Fruit fly (Drosophila melanogaster) whole organism, embryonic: ENCODE data around the gene CG15043.
A peak's percentile ranks its signal among the peaks of the same experiment; 100 is the strongest.

Source experiments
- Bdp1 ChIP-seq: fragments of 200-800 bp; sonication (Bioruptor generic); optimal IDR thresholded peaks from 3 replicates; lab custom pipeline; 2016; ENCODE audit warnings: missing biosample characterization, missing genetic modification characterization
- CG10462 ChIP-seq: fragments of 200-800 bp; sonication (Bioruptor generic); optimal IDR thresholded peaks from 2 replicates; lab custom pipeline; 2016; ENCODE audit warnings: missing biosample characterization, missing genetic modification characterization
- CG11696 ChIP-seq: fragments of 200-800 bp; sonication (Bioruptor generic); IDR thresholded peaks from 2 replicates; pipeline ENCODE4 v1.3.6; 2022; ENCODE audit warnings: missing biosample characterization, missing genetic modification characterization
- CG11723 ChIP-seq: fragments of 200-800 bp; sonication (Bioruptor generic); optimal IDR thresholded peaks from 2 replicates; lab custom pipeline; 2017; ENCODE audit warnings: missing biosample characterization, mild to moderate bottlenecking, missing genetic modification characterization
- CG12104 ChIP-seq: fragments of 200-800 bp; sonication (Bioruptor generic); optimal IDR thresholded peaks from 3 replicates; lab custom pipeline; 2016; ENCODE audit warnings: missing biosample characterization, missing genetic modification characterization
- CG12219 ChIP-seq: fragments of 200-800 bp; sonication (Bioruptor generic); optimal IDR thresholded peaks from 3 replicates; lab custom pipeline; 2018; ENCODE audit warnings: missing biosample characterization, mild to moderate bottlenecking, missing genetic modification characterization
- CG13287 ChIP-seq: fragments of 200-800 bp; sonication (Bioruptor generic); IDR thresholded peaks from 2 replicates; pipeline ENCODE4 v1.3.6; 2022; ENCODE audit warnings: missing biosample characterization, missing genetic modification characterization; ENCODE audit not compliant: partially characterized antibody
- CG15479 ChIP-seq: fragments of 200-800 bp; sonication (Bioruptor generic); optimal IDR thresholded peaks from 3 replicates; lab custom pipeline; 2019; ENCODE audit warnings: missing biosample characterization, mild to moderate bottlenecking, missing genetic modification characterization, moderate library complexity
- CG16863 ChIP-seq: fragments of 200-800 bp; sonication (Bioruptor generic); optimal IDR thresholded peaks from 3 replicates; lab custom pipeline; 2016; ENCODE audit warnings: missing biosample characterization, missing genetic modification characterization
- CG17385 ChIP-seq: fragments of 200-800 bp; sonication (Bioruptor generic); optimal IDR thresholded peaks from 3 replicates; lab custom pipeline; 2018; ENCODE audit warnings: missing biosample characterization, mild to moderate bottlenecking, missing genetic modification characterization
- CG18262 ChIP-seq: fragments of 200-800 bp; optimal IDR thresholded peaks from 3 replicates; lab custom pipeline; 2019; ENCODE audit warnings: missing biosample characterization, mild to moderate bottlenecking, missing genetic modification characterization, moderate library complexity
- CG2129 ChIP-seq: fragments of 200-800 bp; sonication (Bioruptor generic); IDR thresholded peaks from 2 replicates; pipeline ENCODE4 v1.3.6; 2022; ENCODE audit warnings: missing biosample characterization, missing genetic modification characterization; ENCODE audit not compliant: partially characterized antibody
- CG3065 ChIP-seq: fragments of 200-800 bp; sonication (Bioruptor generic); optimal IDR thresholded peaks from 2 replicates; lab custom pipeline; 2016; ENCODE audit warnings: missing biosample characterization, missing genetic modification characterization
- CG33213 ChIP-seq: fragments of 200-800 bp; sonication (Bioruptor generic); optimal IDR thresholded peaks from 3 replicates; lab custom pipeline; 2016; ENCODE audit warnings: missing biosample characterization, missing genetic modification characterization
- CG3838 ChIP-seq: fragments of 200-800 bp; sonication (Bioruptor generic); optimal IDR thresholded peaks from 3 replicates; lab custom pipeline; 2016; ENCODE audit warnings: missing biosample characterization, missing genetic modification characterization
- CG4730 ChIP-seq: fragments of 200-800 bp; sonication (Bioruptor generic); IDR thresholded peaks from 2 replicates; pipeline ENCODE4 v1.3.6; 2022; ENCODE audit warnings: missing biosample characterization, missing genetic modification characterization
- CG6254 ChIP-seq: fragments of 200-800 bp; sonication (Bioruptor generic); optimal IDR thresholded peaks from 3 replicates; lab custom pipeline; 2017; ENCODE audit warnings: mild to moderate bottlenecking, missing biosample characterization, missing genetic modification reagents, missing genetic modification characterization
- CG7786 ChIP-seq: fragments of 200-800 bp; sonication (Bioruptor generic); optimal IDR thresholded peaks from 2 replicates; lab custom pipeline; 2016; ENCODE audit warnings: missing biosample characterization, missing genetic modification characterization
- CG9215 ChIP-seq: fragments of 200-800 bp; sonication (Bioruptor generic); IDR thresholded peaks from 2 replicates; pipeline ENCODE4 v1.3.6; 2022; ENCODE audit warnings: missing biosample characterization, missing genetic modification characterization
- CG9437 ChIP-seq: fragments of 200-800 bp; sonication (Bioruptor generic); optimal IDR thresholded peaks from 2 replicates; lab custom pipeline; 2018; ENCODE audit warnings: missing biosample characterization, mild to moderate bottlenecking, missing genetic modification characterization
- Chrac-16 ChIP-seq: fragments of 200-800 bp; sonication (Bioruptor generic); optimal IDR thresholded peaks from 3 replicates; lab custom pipeline; 2016; ENCODE audit warnings: missing biosample characterization, missing genetic modification characterization
- D ChIP-seq, 2 experiments: fragments of 200-800 bp in 1 of 2; fragments of >200 bp in 1 of 2; sonication (Bioruptor generic) in 1 of 2; optimal IDR thresholded peaks; 2 replicates in 1 of 2; 3 replicates in 1 of 2; lab custom pipeline; 2017; ENCODE audit warnings: mild to moderate bottlenecking in 1 of 2, missing biosample characterization in 1 of 2, missing genetic modification characterization in 1 of 2, missing genetic modification reagents in 1 of 2
- Dfd ChIP-seq, 2 experiments: fragments of >200 bp; optimal IDR thresholded peaks; 2 replicates each; lab custom pipeline; 2017; ENCODE audit warnings: missing biosample characterization in 2 of 2, missing genetic modification characterization in 2 of 2
- E2f2 ChIP-seq: fragments of 200-800 bp; sonication (Bioruptor generic); IDR thresholded peaks from 2 replicates; pipeline ENCODE4 v1.3.6; 2022; ENCODE audit warnings: missing biosample characterization, missing genetic modification characterization
- ERR ChIP-seq: fragments of 200-800 bp; sonication (Bioruptor generic); optimal IDR thresholded peaks from 2 replicates; lab custom pipeline; 2016; ENCODE audit warnings: missing biosample characterization, missing genetic modification characterization
- Hmr ChIP-seq: fragments of 200-800 bp; sonication (Bioruptor generic); optimal IDR thresholded peaks from 3 replicates; lab custom pipeline; 2017; ENCODE audit warnings: mild to moderate bottlenecking, missing biosample characterization, missing genetic modification reagents, missing genetic modification characterization
- Jarid2 ChIP-seq: fragments of 200-800 bp; sonication (Bioruptor generic); optimal IDR thresholded peaks from 3 replicates; lab custom pipeline; 2017; ENCODE audit warnings: mild to moderate bottlenecking, missing biosample characterization, missing genetic modification reagents, missing genetic modification characterization
- Mad ChIP-seq: fragments of 200-800 bp; sonication (Bioruptor generic); optimal IDR thresholded peaks from 2 replicates; lab custom pipeline; 2016; ENCODE audit warnings: missing biosample characterization, missing genetic modification characterization
- NfI ChIP-seq: fragments of 200-800 bp; sonication (Bioruptor generic); optimal IDR thresholded peaks from 3 replicates; lab custom pipeline; 2018; ENCODE audit warnings: missing biosample characterization, mild to moderate bottlenecking, missing genetic modification characterization, moderate library complexity
- Pdp1 ChIP-seq, 2 experiments: fragments of 200-800 bp; sonication (Bioruptor generic); optimal IDR thresholded peaks; 3 replicates each; lab custom pipeline; 2016; ENCODE audit warnings: missing biosample characterization in 2 of 2, missing genetic modification characterization in 2 of 2, mild to moderate bottlenecking in 1 of 2, moderate library complexity in 1 of 2
- Rfx ChIP-seq: fragments of 200-800 bp; sonication (Bioruptor generic); IDR thresholded peaks from 2 replicates; pipeline ENCODE4 v1.3.6; 2022; ENCODE audit warnings: missing biosample characterization, missing genetic modification characterization
- Sin3A ChIP-seq: fragments of >200 bp; optimal IDR thresholded peaks from 2 replicates; lab custom pipeline; 2018
- Tbp ChIP-seq: fragments of >200 bp; optimal IDR thresholded peaks from 2 replicates; lab custom pipeline; 2018; ENCODE audit warnings: missing biosample characterization, missing genetic modification characterization
- Vsx1 ChIP-seq: fragments of 200-800 bp; sonication (Bioruptor generic); optimal IDR thresholded peaks from 2 replicates; lab custom pipeline; 2017; ENCODE audit warnings: missing biosample characterization, mild to moderate bottlenecking, missing genetic modification characterization, missing genetic modification reagents
- ash1 ChIP-seq: fragments of 200-800 bp; sonication (Bioruptor generic); optimal IDR thresholded peaks from 2 replicates; lab custom pipeline; 2018; ENCODE audit warnings: missing biosample characterization, mild to moderate bottlenecking, missing genetic modification characterization
- bbx ChIP-seq: fragments of 200-800 bp; sonication (Bioruptor generic); IDR thresholded peaks from 2 replicates; pipeline ENCODE4 v1.3.6; 2022; ENCODE audit warnings: missing biosample characterization, missing genetic modification characterization; ENCODE audit not compliant: partially characterized antibody
- bowl ChIP-seq: fragments of 200-800 bp; sonication (Bioruptor generic); IDR thresholded peaks from 2 replicates; pipeline ENCODE4 v1.3.6; 2022; ENCODE audit warnings: missing biosample characterization, missing genetic modification characterization
- chif ChIP-seq, 2 experiments: fragments of 200-800 bp; sonication (Bioruptor generic); optimal IDR thresholded peaks; 3 replicates each; lab custom pipeline; 2016; ENCODE audit warnings: missing biosample characterization in 2 of 2, missing genetic modification characterization in 2 of 2
- da ChIP-seq: fragments of 200-800 bp; sonication (Bioruptor generic); optimal IDR thresholded peaks from 2 replicates; lab custom pipeline; 2016; ENCODE audit warnings: missing biosample characterization, missing genetic modification characterization
- exex ChIP-seq: fragments of 200-800 bp; sonication (Bioruptor generic); optimal IDR thresholded peaks from 4 replicates; lab custom pipeline; 2018; ENCODE audit warnings: missing biosample characterization, mild to moderate bottlenecking, missing genetic modification characterization, moderate library complexity
- fd96Cb ChIP-seq: fragments of 200-800 bp; sonication (Bioruptor generic); optimal IDR thresholded peaks from 2 replicates; lab custom pipeline; 2018; ENCODE audit warnings: missing biosample characterization, mild to moderate bottlenecking, missing genetic modification characterization, moderate library complexity
- gce ChIP-seq: fragments of 200-800 bp; sonication (Bioruptor generic); IDR thresholded peaks from 3 replicates; pipeline ENCODE4 v1.3.6; 2022; ENCODE audit warnings: missing biosample characterization, missing genetic modification characterization
- her ChIP-seq: fragments of 200-800 bp; sonication (Bioruptor generic); optimal IDR thresholded peaks from 2 replicates; lab custom pipeline; 2016; ENCODE audit warnings: missing biosample characterization, missing genetic modification characterization
- kni ChIP-seq: fragments of 200-800 bp; sonication (Bioruptor generic); optimal IDR thresholded peaks from 3 replicates; lab custom pipeline; 2017; ENCODE audit warnings: mild to moderate bottlenecking, missing biosample characterization, missing genetic modification reagents, missing genetic modification characterization
- pho ChIP-seq: fragments of 200-800 bp; sonication (Bioruptor generic); optimal IDR thresholded peaks from 2 replicates; lab custom pipeline; 2016; ENCODE audit warnings: missing biosample characterization, missing genetic modification characterization
- scrt ChIP-seq: fragments of 200-800 bp; sonication (Bioruptor generic); optimal IDR thresholded peaks from 2 replicates; lab custom pipeline; 2018; ENCODE audit warnings: missing biosample characterization, mild to moderate bottlenecking, missing genetic modification characterization, moderate library complexity
- tgo ChIP-seq: fragments of 200-800 bp; sonication (Bioruptor generic); IDR thresholded peaks from 3 replicates; pipeline ENCODE4 v1.3.6; 2022; ENCODE audit warnings: missing biosample characterization, missing genetic modification characterization
- tio ChIP-seq: fragments of 200-800 bp; sonication (Bioruptor generic); optimal IDR thresholded peaks from 2 replicates; lab custom pipeline; 2017; ENCODE audit warnings: missing biosample characterization, missing genetic modification characterization, inconsistent platforms
- tup ChIP-seq: fragments of 200-800 bp; sonication (Bioruptor generic); optimal IDR thresholded peaks from 2 replicates; lab custom pipeline; 2016; ENCODE audit warnings: missing biosample characterization, mild to moderate bottlenecking, missing genetic modification characterization, moderate library complexity
- tx ChIP-seq: fragments of 200-800 bp; sonication (Bioruptor generic); optimal IDR thresholded peaks from 2 replicates; lab custom pipeline; 2016; ENCODE audit warnings: missing biosample characterization, missing genetic modification characterization
- unpg ChIP-seq: fragments of 200-800 bp; sonication (Bioruptor generic); optimal IDR thresholded peaks from 3 replicates; lab custom pipeline; 2018; ENCODE audit warnings: missing biosample characterization, mild to moderate bottlenecking, missing genetic modification characterization, moderate library complexity
- wek ChIP-seq: fragments of 200-800 bp; sonication (Bioruptor generic); optimal IDR thresholded peaks from 3 replicates; lab custom pipeline; 2018; ENCODE audit warnings: missing biosample characterization, mild to moderate bottlenecking, missing genetic modification characterization, moderate library complexity

The CG15043 gene

dm6 chrX:18533308-18533707, 39.3 kb upstream of the CG15043 start (continued):
- TF ChIP-seq CG12104 (GFP tag; lab: Kevin White, UChicago) (no peak), CG9215 (GFP tag; lab: Robert Waterston, UW) (no peak), CG18262 (tag; lab: Kevin White, UChicago) (peak; percentile 55), CG12219 (GFP tag; lab: Kevin White, UChicago) (no peak), tgo (GFP tag; lab: Robert Waterston, UW) (no peak), bbx (no peak), scrt (GFP tag; lab: Kevin White, UChicago) (no peak), kni (GFP tag; lab: Kevin White, UChicago) (no peak), CG4730 (no peak), Rfx (GFP tag; lab: Robert Waterston, UW) (no peak), CG13287 (GFP tag; lab: Robert Waterston, UW) (no peak), NfI (GFP tag; lab: Kevin White, UChicago) (no peak), Sin3A (lab: Kevin White, UChicago) (no peak), Dfd (GFP tag; optimal IDR thresholded peaks at IDR 0.05; lab: Kevin White, UChicago) (no peak), gce (GFP tag; lab: Robert Waterston, UW) (no peak), Jarid2 (GFP tag; lab: Kevin White, UChicago) (no peak), chif (GFP tag; optimal IDR thresholded peaks at IDR 0.05; lab: Kevin White, UChicago) (no peak), tx (GFP tag; lab: Kevin White, UChicago) (no peak), ERR (GFP tag; lab: Kevin White, UChicago) (no peak), D (optimal IDR thresholded peaks at IDR 0.05; lab: Kevin White, UChicago) (no peak), D (GFP tag; optimal IDR thresholded peaks at IDR 0.05; lab: Kevin White, UChicago) (no peak), CG16863 (no peak), Hmr (peak; percentile 12), CG2129 (GFP tag; lab: Robert Waterston, UW) (no peak), ash1 (GFP tag; lab: Kevin White, UChicago) (no peak), wek (no peak), tio (GFP tag; lab: Kevin White, UChicago) (no peak), Tbp (GFP tag; lab: Kevin White, UChicago) (no peak), fd96Cb (tag; lab: Kevin White, UChicago) (peak; percentile 33), bowl (no peak), CG7786 (GFP tag; lab: Kevin White, UChicago) (no peak), Pdp1 (GFP tag; optimal IDR thresholded peaks at IDR 0.05; lab: Kevin White, UChicago) (peak in 1 of 2 experiments; percentile 59), CG11723 (GFP tag; lab: Kevin White, UChicago) (no peak), CG15479 (GFP tag; lab: Kevin White, UChicago) (no peak), CG3838 (GFP tag; lab: Kevin White, UChicago) (no peak), CG33213 (GFP tag; lab: Kevin White, UChicago) (no peak), CG10462 (GFP tag; lab: Kevin White, UChicago) (no peak), CG6254 (GFP tag; lab: Kevin White, UChicago) (no peak), Bdp1 (GFP tag; lab: Kevin White, UChicago) (no peak), Mad (no peak), tup (GFP tag; lab: Kevin White, UChicago) (no peak), da (GFP tag; lab: Kevin White, UChicago) (no peak), Vsx1 (GFP tag; lab: Kevin White, UChicago) (no peak), CG9437 (GFP tag; lab: Kevin White, UChicago) (peak; percentile 15), E2f2 (GFP tag; lab: Robert Waterston, UW) (no peak), exex (tag; lab: Kevin White, UChicago) (no peak), CG11696 (GFP tag; lab: Robert Waterston, UW) (no peak), her (GFP tag; lab: Kevin White, UChicago) (no peak), Chrac-16 (GFP tag; lab: Kevin White, UChicago) (peak; percentile 7), CG3065 (GFP tag; lab: Kevin White, UChicago) (no peak), unpg (GFP tag; lab: Kevin White, UChicago) (peak; percentile 34), pho (GFP tag; lab: Kevin White, UChicago) (no peak), CG17385 (GFP tag; lab: Kevin White, UChicago) (peak; percentile 31)
